Worm (Caenorhabditis elegans) whole organism, L4 larva: Measurements from ENCODE around the gene F14H12.6.

Experiments
- F44E2.7 ChIP-seq: fragments of 200-800 bp; sonication (Bioruptor generic); IDR thresholded peaks from 2 replicates; pipeline ENCODE4 v2.1.2; 2022; ENCODE audit warnings: missing genetic modification characterization, missing compliant biosample characterization
- F49E8.2 ChIP-seq: sonication (generic microtip); optimal IDR thresholded peaks from 2 replicates; lab custom pipeline; 2016; ENCODE audit warnings: missing compliant biosample characterization, mild to moderate bottlenecking, missing genetic modification characterization, borderline replicate concordance
- T20F7.1 ChIP-seq: fragments of 200-800 bp; sonication (Bioruptor generic); optimal IDR thresholded peaks from 2 replicates; lab custom pipeline; 2018; ENCODE audit warnings: mild to moderate bottlenecking, missing genetic modification characterization, missing compliant biosample characterization
- Y75B8A.6 ChIP-seq: fragments of 200-800 bp; sonication (Bioruptor generic); IDR thresholded peaks from 2 replicates; pipeline ENCODE4 v1.3.6; 2022; ENCODE audit warnings: missing genetic modification reagents, missing genetic modification characterization, missing compliant biosample characterization
- ceh-20 ChIP-seq: fragments of 200-800 bp; sonication (Bioruptor generic); IDR thresholded peaks from 2 replicates; pipeline ENCODE4 v1.3.6; 2022; ENCODE audit warnings: missing genetic modification reagents, missing genetic modification characterization, missing compliant biosample characterization
- ces-1 ChIP-seq: fragments of 150-350 bp; sonication (generic microtip); optimal IDR thresholded peaks from 4 replicates; lab custom pipeline; 2014; ENCODE audit warnings: missing biosample characterization, missing genetic modification reagents, missing genetic modification characterization
- ctbp-1 ChIP-seq: fragments of 200-800 bp; sonication (Bioruptor generic); IDR thresholded peaks from 2 replicates; pipeline ENCODE4 v1.3.6; 2022; ENCODE audit warnings: missing genetic modification reagents, missing genetic modification characterization, missing compliant biosample characterization
- hif-1 ChIP-seq, 2 experiments: sonication (generic microtip); optimal IDR thresholded peaks; 2 replicates each; lab custom pipeline; 2016 to 2017; ENCODE audit warnings: missing compliant biosample characterization in 2 of 2, missing genetic modification characterization in 2 of 2, missing genetic modification reagents in 2 of 2, missing genotype in 2 of 2, mild to moderate bottlenecking in 1 of 2
- hlh-11 ChIP-seq: fragments of 200-800 bp; sonication (Bioruptor generic); optimal IDR thresholded peaks from 2 replicates; lab custom pipeline; 2018; ENCODE audit warnings: mild to moderate bottlenecking, missing genetic modification characterization, missing compliant biosample characterization
- hlh-30 ChIP-seq: sonication (generic microtip); optimal IDR thresholded peaks from 2 replicates; lab custom pipeline; 2017; ENCODE audit warnings: antibody characterized with exemption, mild to moderate bottlenecking, missing genetic modification characterization, missing compliant biosample characterization; ENCODE audit not compliant: insufficient read depth
- jun-1 ChIP-seq: fragments of 150-350 bp; optimal IDR thresholded peaks from 2 replicates; lab custom pipeline; 2014; ENCODE audit warnings: missing biosample characterization, missing genetic modification reagents, missing genetic modification characterization
- lin-38 ChIP-seq: fragments of 200-800 bp; sonication (Bioruptor generic); IDR thresholded peaks from 2 replicates; pipeline ENCODE4 v1.3.6; 2022; ENCODE audit warnings: missing genetic modification reagents, missing genetic modification characterization, missing compliant biosample characterization
- madf-5 ChIP-seq, 2 experiments: fragments of 200-800 bp; sonication (Bioruptor generic); IDR thresholded peaks; 2 replicates each; pipeline ENCODE4 v1.3.6; 2022; ENCODE audit warnings: missing compliant biosample characterization in 2 of 2, missing genetic modification characterization in 2 of 2
- mdl-1 ChIP-seq, 2 experiments: fragments of 150-350 bp in 1 of 2; sonication (generic microtip) in 1 of 2; optimal IDR thresholded peaks; 2 replicates each; lab custom pipeline; 2014 to 2017; ENCODE audit warnings: missing biosample characterization in 2 of 2, missing genetic modification characterization in 2 of 2
- mep-1 ChIP-seq: fragments of 150-350 bp; sonication (generic microtip); optimal IDR thresholded peaks from 3 replicates; lab custom pipeline; 2014; ENCODE audit warnings: missing biosample characterization, missing genetic modification characterization
- mes-2 ChIP-seq: sonication (generic microtip); optimal IDR thresholded peaks from 2 replicates; lab custom pipeline; 2016; ENCODE audit warnings: missing genotype, mild to moderate bottlenecking, missing genetic modification characterization, missing compliant biosample characterization; ENCODE audit not compliant: poor library complexity, severe bottlenecking
- nhr-111 ChIP-seq: fragments of 200-800 bp; sonication (Bioruptor generic); optimal IDR thresholded peaks from 2 replicates; lab custom pipeline; 2018; ENCODE audit warnings: mild to moderate bottlenecking, missing genetic modification characterization, missing compliant biosample characterization
- nhr-28 ChIP-seq: fragments of 150-350 bp; optimal IDR thresholded peaks from 2 replicates; lab custom pipeline; 2014; ENCODE audit warnings: missing biosample characterization, missing genetic modification characterization
- nhr-48 ChIP-seq: sonication (generic microtip); optimal IDR thresholded peaks from 2 replicates; lab custom pipeline; 2016; ENCODE audit warnings: mild to moderate bottlenecking, missing genetic modification characterization, missing compliant biosample characterization
- nhr-76 ChIP-seq: fragments of 150-350 bp; optimal IDR thresholded peaks from 2 replicates; lab custom pipeline; 2014; ENCODE audit warnings: missing biosample characterization, missing genetic modification characterization
- pha-4 ChIP-seq, 2 experiments: fragments of 150-350 bp in 1 of 2; fragments of 200-800 bp in 1 of 2; sonication (Bioruptor generic) in 1 of 2; IDR thresholded peaks in 1 of 2; optimal IDR thresholded peaks in 1 of 2; 2 replicates each; pipeline versions ENCODE4 v1.3.6 to Lab custom; 2014 to 2022; ENCODE audit warnings: missing genetic modification characterization in 2 of 2, missing genetic modification reagents in 2 of 2, missing biosample characterization in 1 of 2, missing compliant biosample characterization in 1 of 2
- php-3 ChIP-seq: fragments of 200-800 bp; sonication (Bioruptor generic); IDR thresholded peaks from 2 replicates; pipeline ENCODE4 v1.3.6; 2022; ENCODE audit warnings: missing genetic modification reagents, missing genetic modification characterization, missing compliant biosample characterization
- pqm-1 ChIP-seq: sonication (generic microtip); optimal IDR thresholded peaks from 2 replicates; lab custom pipeline; 2017; ENCODE audit warnings: missing biosample characterization, missing genetic modification characterization
- set-16 ChIP-seq: fragments of 200-800 bp; sonication (Bioruptor generic); IDR thresholded peaks from 2 replicates; pipeline ENCODE4 v1.3.6; 2022; ENCODE audit warnings: missing genetic modification reagents, missing genetic modification characterization, missing compliant biosample characterization
- spr-1 ChIP-seq: sonication (generic microtip); optimal IDR thresholded peaks from 2 replicates; lab custom pipeline; 2016; ENCODE audit warnings: mild to moderate bottlenecking, missing genetic modification characterization, missing compliant biosample characterization
- tag-97 ChIP-seq: fragments of 200-800 bp; sonication (Bioruptor generic); IDR thresholded peaks from 2 replicates; pipeline ENCODE4 v1.3.6; 2022; ENCODE audit warnings: missing genetic modification characterization, missing compliant biosample characterization
- unc-62 ChIP-seq, 3 experiments: fragments of 150-350 bp in 1 of 3; sonication (generic microtip); optimal IDR thresholded peaks in 2 of 3; peaks in 1 of 3; 1 replicate in 1 of 3; 2 replicates in 2 of 3; lab custom pipeline; 2014 to 2017; ENCODE audit warnings: missing biosample characterization in 3 of 3, missing genetic modification characterization in 3 of 3, missing genetic modification reagents in 3 of 3, missing genotype in 1 of 3
- zfp-2 ChIP-seq: sonication (generic microtip); optimal IDR thresholded peaks from 2 replicates; lab custom pipeline; 2016; ENCODE audit warnings: mild to moderate bottlenecking, missing genetic modification characterization, missing compliant biosample characterization
- zfp-3 ChIP-seq: fragments of 200-800 bp; sonication (Bioruptor generic); conservative IDR thresholded peaks from 2 replicates; pipeline ENCODE4 v1.3.6; 2022; ENCODE audit warnings: missing genetic modification reagents, missing genetic modification characterization, missing compliant biosample characterization
- zip-2 ChIP-seq: fragments of 150-350 bp; optimal IDR thresholded peaks from 2 replicates; lab custom pipeline; 2014; ENCODE audit warnings: missing biosample characterization, missing genetic modification characterization

The F14H12.6 gene

DNA sequence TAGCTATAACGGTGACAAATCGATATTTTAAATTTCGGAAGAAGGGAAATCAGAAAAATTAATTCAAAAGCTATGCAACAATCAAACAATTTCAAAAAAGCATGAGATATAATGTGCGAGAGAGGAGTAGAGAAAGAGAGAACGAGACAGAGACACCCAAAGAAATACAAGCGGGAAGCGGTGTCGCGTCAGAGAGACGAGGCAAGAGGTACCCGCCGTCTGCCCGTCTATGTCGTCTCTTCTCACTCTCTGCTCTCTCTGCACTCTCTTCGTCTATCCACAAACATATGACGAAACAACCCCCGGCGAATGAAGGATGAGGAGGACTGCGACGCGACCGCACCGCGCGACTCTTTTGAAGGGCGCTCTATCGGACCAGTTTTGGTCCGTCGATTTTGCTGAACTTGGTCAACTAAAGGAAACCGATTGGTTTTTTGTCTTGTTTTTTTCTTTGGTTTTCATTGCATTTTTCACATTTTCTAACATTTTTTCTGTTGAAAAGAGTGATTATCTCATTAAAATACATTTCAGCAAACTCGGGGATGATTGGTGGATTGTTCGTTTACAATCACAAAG, 31.6 kb upstream of the F14H12.6 start, which contains the start of gene dpy-23 (continued):
- TF ChIP-seq lin-38 (GFP tag; lab: Robert Waterston, UW) (peak; percentile 60), zfp-2 (tag; lab: Kevin White, UChicago) (peak; percentile 27), hif-1 (tag; optimal IDR thresholded peaks at IDR 0.05; lab: Kevin White, UChicago) (peak in 1 of 2 experiments; percentile 80), mep-1 (tag; lab: Kevin White, UChicago) (peak; percentile 97), jun-1 (tag; lab: Kevin White, UChicago) (peak; percentile 82), nhr-48 (tag; lab: Kevin White, UChicago) (peak; percentile 88), madf-5 (GFP tag; IDR thresholded peaks at IDR 0.05; lab: Robert Waterston, UW) (no peak), unc-62 (GFP tag; optimal IDR thresholded peaks at IDR 0.05 in 1 of 2; lab: Kevin White, UChicago) (peak in 1 of 2 experiments; percentile 61), unc-62 (tag; optimal IDR thresholded peaks at IDR 0.05; lab: Kevin White, UChicago) (no peak), zip-2 (tag; lab: Kevin White, UChicago) (peak; percentile 38), hlh-11 (peak; percentile 98), ctbp-1 (GFP tag; lab: Robert Waterston, UW) (peak; percentile 94), mes-2 (tag; lab: Kevin White, UChicago) (peak; percentile 82), spr-1 (peak; percentile 54), ceh-20 (GFP tag; lab: Robert Waterston, UW) (peak; percentile 90)

DNA sequence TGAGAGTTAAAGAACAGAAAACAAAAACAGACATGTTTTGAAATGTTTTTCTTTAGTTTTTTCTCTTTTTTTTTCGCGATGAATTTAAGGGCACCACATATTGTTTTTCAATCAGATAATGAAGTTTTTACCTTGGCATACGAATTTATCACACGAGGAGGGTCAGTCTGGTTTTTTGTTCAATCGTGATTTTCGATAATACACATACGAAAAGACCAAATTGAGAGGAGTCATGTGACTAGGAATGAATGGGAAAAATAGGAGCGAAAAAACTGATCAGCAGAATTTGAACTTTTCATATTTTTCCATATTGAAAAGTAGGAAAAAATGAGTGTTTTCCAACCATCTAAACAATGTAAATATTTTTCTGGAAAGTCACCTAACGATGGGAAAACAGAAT, 29.1 kb upstream of the F14H12.6 start:
- peak; percentile 69 for TF ChIP-seq hlh-30 (tag; lab: Kevin White, UChicago)
- no peak for TF ChIP-seq nhr-111 (GFP tag; lab: Kevin White, UChicago)
- TF ChIP-seq mdl-1 (tag; optimal IDR thresholded peaks at IDR 0.05; lab: Kevin White, UChicago), result peak in 1 of 2 experiments; percentile 5
- peak; percentile 4 for TF ChIP-seq nhr-28
- no peak for TF ChIP-seq Y75B8A.6 (GFP tag; lab: Robert Waterston, UW)
- no peak for TF ChIP-seq mep-1 (tag; lab: Kevin White, UChicago)
- no peak for TF ChIP-seq F44E2.7 (GFP tag; lab: Robert Waterston, UW)

DNA sequence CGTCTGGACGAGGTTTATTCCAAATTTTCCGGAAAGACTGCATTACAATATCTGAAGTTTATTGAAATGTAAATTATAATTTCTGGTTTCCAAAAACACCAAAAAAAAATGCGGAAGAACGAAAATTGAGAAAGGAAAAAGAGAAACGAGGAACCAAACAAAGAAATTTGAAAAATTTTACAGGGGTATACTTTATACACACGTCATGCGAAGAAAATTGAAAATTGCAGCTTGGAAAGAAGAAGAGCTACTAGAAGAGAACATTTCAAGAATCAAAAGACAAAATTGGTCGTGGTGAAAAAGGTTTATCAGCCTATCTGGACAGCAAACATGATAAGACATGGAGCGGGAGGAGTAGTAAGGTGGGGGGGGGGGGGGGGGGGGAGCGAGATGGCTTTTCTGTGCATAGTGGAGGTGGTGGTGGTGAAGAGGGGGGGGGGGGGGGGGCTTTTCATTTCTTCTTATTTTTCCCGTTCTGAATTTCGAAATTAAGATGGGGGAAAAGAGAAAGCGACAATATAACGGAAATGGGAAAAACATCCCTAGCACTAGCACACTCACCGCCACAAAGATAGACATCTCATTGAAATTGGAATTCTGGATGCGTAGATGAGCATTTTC, 26.1 kb upstream of the F14H12.6 start, which contains the start of gene lst-2:
lst-2 (minus strand) TSS at position 51 of the 621 bp plus-strand sequence.
- TF ChIP-seq php-3 (no peak), nhr-76 (no peak), hlh-11 (peak; percentile 6), set-16 (GFP tag; lab: Robert Waterston, UW) (peak; percentile 77), pha-4 (GFP tag; IDR thresholded peaks at IDR 0.05; lab: Robert Waterston, UW) (no peak), pha-4 (tag; optimal IDR thresholded peaks at IDR 0.05; lab: Kevin White, UChicago) (no peak), tag-97 (GFP tag; lab: Robert Waterston, UW) (no peak), T20F7.1 (GFP tag; lab: Kevin White, UChicago) (no peak), unc-62 (GFP tag; optimal IDR thresholded peaks at IDR 0.05 in 1 of 2; lab: Kevin White, UChicago) (peak in 1 of 2 experiments; percentile 8), unc-62 (tag; optimal IDR thresholded peaks at IDR 0.05; lab: Kevin White, UChicago) (no peak), pqm-1 (tag; lab: Kevin White, UChicago) (peak; percentile 1)

DNA sequence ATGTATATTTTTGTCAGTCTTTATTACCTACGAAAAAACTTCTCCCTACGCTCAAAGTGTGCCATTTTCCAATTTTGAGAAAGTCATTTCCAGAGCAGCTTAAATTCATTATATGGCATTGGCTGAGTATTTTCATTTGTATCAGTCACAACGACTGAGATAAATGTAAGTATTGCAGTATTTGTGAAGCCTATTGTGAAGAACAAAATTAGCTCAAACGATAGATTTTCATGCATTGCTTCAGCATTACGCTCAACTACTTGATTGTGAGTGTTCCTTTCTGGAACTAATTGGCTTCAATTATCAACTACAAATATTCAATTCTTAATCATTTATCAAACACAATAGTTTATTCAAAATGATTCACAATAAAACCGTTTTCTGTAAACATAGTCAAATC, 20.3 kb upstream of the F14H12.6 start, which contains the start of gene R160.12:
R160.12 (minus strand) TSS at position 101 of the 400 bp plus-strand sequence.
- TF ChIP-seq lin-38 (GFP tag; lab: Robert Waterston, UW), result no peak
- TF ChIP-seq ces-1, result no peak
- TF ChIP-seq mdl-1 (tag; optimal IDR thresholded peaks at IDR 0.05; lab: Kevin White, UChicago), result no peak
- no peak for TF ChIP-seq zfp-3 (GFP tag; lab: Robert Waterston, UW)
- no peak for TF ChIP-seq nhr-28
- no peak for TF ChIP-seq F49E8.2 (tag; lab: Kevin White, UChicago)
- TF ChIP-seq, all 104 proteins: peak for 0
